Worm (Caenorhabditis elegans) whole organism, L4/young adult: ENCODE results near the gene srh-223.
A peak's percentile ranks its signal among the peaks of the same experiment; 100 is the strongest.

Experiments used
- W03F9.2 ChIP-seq: fragments of 150-350 bp; optimal IDR thresholded peaks from 2 replicates; lab custom pipeline; 2014; ENCODE audit warnings: missing biosample characterization, missing genetic modification characterization
- dao-5 ChIP-seq: sonication (generic microtip); optimal IDR thresholded peaks from 2 replicates; lab custom pipeline; 2016; ENCODE audit warnings: missing genotype, missing genetic modification characterization, moderate library complexity, missing compliant biosample characterization
- him-1 ChIP-seq: sonication (generic microtip); optimal IDR thresholded peaks from 2 replicates; lab custom pipeline; 2016; ENCODE audit warnings: missing genotype, missing genetic modification reagents, missing genetic modification characterization, missing compliant biosample characterization

The srh-223 gene

ce11 chrIV:3977965-3978523, 3.7 kb upstream of the srh-223 start, which contains the start of gene srh-220:
Gene srh-220, minus strand, starts transcription at chrIV:3978015.
- TF ChIP-seq dao-5 (tag; lab: Kevin White, UChicago) (no peak), W03F9.2 (no peak), him-1 (tag; lab: Kevin White, UChicago) (no peak)

- TF ChIP-seq W03F9.2 (no peak), him-1 (tag; lab: Kevin White, UChicago) (no peak), dao-5 (tag; lab: Kevin White, UChicago) (no peak)
Measured at ce11 chrIV:3979525-3979924, 2.2 kb upstream of the srh-223 start, which contains the start of gene srh-222. Gene srh-222, plus strand, starts transcription at chrIV:3979825.

- TF ChIP-seq W03F9.2 (no peak), him-1 (tag; lab: Kevin White, UChicago) (no peak), dao-5 (tag; lab: Kevin White, UChicago) (no peak)
Measured at ce11 chrIV:3988132-3988531, 6.4 kb downstream of the srh-223 start.

- no peak for TF ChIP-seq dao-5 (tag; lab: Kevin White, UChicago)
- no peak for TF ChIP-seq him-1 (tag; lab: Kevin White, UChicago)
- TF ChIP-seq W03F9.2, result no peak
Measured at ce11 chrIV:3988638-3989152, 7.0 kb downstream of the srh-223 start, which contains the start of gene clec-78. Gene clec-78, plus strand, starts transcription at chrIV:3989102.

- TF ChIP-seq dao-5 (tag; lab: Kevin White, UChicago) (no peak), him-1 (tag; lab: Kevin White, UChicago) (no peak), W03F9.2 (no peak)
Measured at ce11 chrIV:3993292-3993691, 11.6 kb downstream of the srh-223 start, which contains the start of gene F47C12.6. Gene F47C12.6, minus strand, starts transcription at chrIV:3993392.

ce11 chrIV:3994318-3994717, 12.6 kb downstream of the srh-223 start, which contains the start of gene F47C12.13:
Gene F47C12.13, minus strand, starts transcription at chrIV:3994418.
- TF ChIP-seq dao-5 (tag; lab: Kevin White, UChicago) (no peak), him-1 (tag; lab: Kevin White, UChicago) (no peak), W03F9.2 (no peak)

- TF ChIP-seq W03F9.2 (no peak), him-1 (tag; lab: Kevin White, UChicago) (no peak), dao-5 (tag; lab: Kevin White, UChicago) (no peak)
Measured at ce11 chrIV:3995384-3995783, 13.7 kb downstream of the srh-223 start, which contains the start of gene F47C12.7. Gene F47C12.7, minus strand, starts transcription at chrIV:3995484.

ce11 chrIV:3998517-3998916, 16.8 kb downstream of the srh-223 start, which contains the start of gene F47C12.8:
Gene F47C12.8, minus strand, starts transcription at chrIV:3998617.
- no peak for TF ChIP-seq dao-5 (tag; lab: Kevin White, UChicago)
- TF ChIP-seq him-1 (tag; lab: Kevin White, UChicago), result no peak
- TF ChIP-seq W03F9.2, result no peak

- TF ChIP-seq dao-5 (tag; lab: Kevin White, UChicago), result no peak
- no peak for TF ChIP-seq him-1 (tag; lab: Kevin White, UChicago)
- TF ChIP-seq W03F9.2, result no peak
Measured at ce11 chrIV:3999662-4000061, 18.0 kb downstream of the srh-223 start.

ce11 chrIV:4004221-4004620, 22.5 kb downstream of the srh-223 start:
- TF ChIP-seq him-1 (tag; lab: Kevin White, UChicago), result no peak
- no peak for TF ChIP-seq dao-5 (tag; lab: Kevin White, UChicago)
- no peak for TF ChIP-seq W03F9.2

ce11 chrIV:4005166-4005565, 23.5 kb downstream of the srh-223 start:
- TF ChIP-seq dao-5 (tag; lab: Kevin White, UChicago) (no peak), him-1 (tag; lab: Kevin White, UChicago) (no peak), W03F9.2 (no peak)

ce11 chrIV:4007697-4008096, 26.0 kb downstream of the srh-223 start, which contains the start of gene W02C12.2:
Gene W02C12.2, minus strand, starts transcription at chrIV:4007973.
- TF ChIP-seq dao-5 (tag; lab: Kevin White, UChicago) (no peak), him-1 (tag; lab: Kevin White, UChicago) (peak; percentile 24), W03F9.2 (no peak)

ce11 chrIV:4008440-4008839, 26.7 kb downstream of the srh-223 start:
- TF ChIP-seq W03F9.2, result no peak
- no peak for TF ChIP-seq dao-5 (tag; lab: Kevin White, UChicago)
- TF ChIP-seq him-1 (tag; lab: Kevin White, UChicago), result no peak

- TF ChIP-seq him-1 (tag; lab: Kevin White, UChicago) (no peak), dao-5 (tag; lab: Kevin White, UChicago) (no peak), W03F9.2 (no peak)
Measured at ce11 chrIV:4009923-4010322, 28.2 kb downstream of the srh-223 start.
